Fruit fly (Drosophila melanogaster): ENCODE measurements around the gene CG10555.

Gene CG10555

DNA sequence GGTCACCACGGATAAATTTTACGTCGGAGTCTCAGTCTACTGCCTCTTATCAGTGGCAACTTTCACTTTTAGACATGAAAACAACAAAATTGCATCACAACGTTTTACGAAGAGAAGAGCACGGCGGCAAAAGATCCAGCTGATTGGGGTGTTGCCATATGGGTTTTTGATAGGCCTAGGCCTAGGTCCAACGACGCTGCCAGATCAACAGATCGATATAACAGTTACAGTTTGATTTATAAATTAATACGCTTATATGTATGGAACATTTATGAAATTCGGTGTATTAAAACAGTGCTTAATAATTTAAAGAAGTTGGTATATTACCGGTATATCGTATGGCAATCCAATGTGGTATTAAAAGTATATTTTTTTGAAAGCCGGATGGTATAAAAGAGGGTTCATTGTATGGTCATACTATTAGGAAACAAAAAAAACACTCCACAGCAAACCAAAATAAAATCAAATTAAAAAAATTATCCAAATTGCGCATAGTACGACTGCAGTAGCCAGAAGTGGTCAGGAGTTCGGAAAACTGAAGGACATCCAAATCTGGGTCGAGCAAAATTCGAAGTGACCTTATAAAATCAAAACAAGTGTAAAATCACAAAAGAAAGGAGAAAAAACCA, 38.0 kb downstream of the CG10555 start, which contains the start of gene CG1440 (continued):
- TF ChIP-seq Rx (GFP tag; IDR thresholded peaks at IDR 0.05) = no peak
- no peak for TF ChIP-seq CG8765 (GFP tag; IDR thresholded peaks at IDR 0.05)
- no peak for TF ChIP-seq kay (GFP tag; optimal IDR thresholded peaks at IDR 0.05)
- TF ChIP-seq Ets97D (GFP tag; optimal IDR thresholded peaks at IDR 0.05) = peak; percentile 84
- TF ChIP-seq ssp (GFP tag; IDR thresholded peaks at IDR 0.05) = no peak
- peak; percentile 40 for TF ChIP-seq Dip3 (GFP tag; optimal IDR thresholded peaks at IDR 0.05)
- peak; percentile 75 for TF ChIP-seq gfzf (GFP tag; optimal IDR thresholded peaks at IDR 0.05)
- no peak for TF ChIP-seq inv (GFP tag; IDR thresholded peaks at IDR 0.05; ENCODE audit: partially characterized antibody)
- TF ChIP-seq Dp (GFP tag; optimal IDR thresholded peaks at IDR 0.05) = peak; percentile 62
- TF ChIP-seq h (optimal IDR thresholded peaks at IDR 0.05) = no peak
- no peak for TF ChIP-seq ro (GFP tag; IDR thresholded peaks at IDR 0.05)
- TF ChIP-seq CG15601 (tag; optimal IDR thresholded peaks at IDR 0.05) = peak; percentile 29
- TF ChIP-seq amos (GFP tag; IDR thresholded peaks at IDR 0.05; ENCODE audit: partially characterized antibody) = no peak; the same call in 1 of the 2 replicates
- peak; percentile 29 for TF ChIP-seq CG7928 (GFP tag; optimal IDR thresholded peaks at IDR 0.05)
- TF ChIP-seq seq (GFP tag; IDR thresholded peaks at IDR 0.05) = no peak
- no peak for TF ChIP-seq corto (GFP tag; optimal IDR thresholded peaks at IDR 0.05)
- peak; percentile 30 for TF ChIP-seq bab2 (GFP tag; optimal IDR thresholded peaks at IDR 0.05)
- peak; percentile 43; the same call in 2 of the 3 replicates for TF ChIP-seq CG17361 (GFP tag; IDR thresholded peaks at IDR 0.05)
- peak; percentile 59 for TF ChIP-seq phol (tag; optimal IDR thresholded peaks at IDR 0.05)
- TF ChIP-seq Six4 (GFP tag; optimal IDR thresholded peaks at IDR 0.05) = no peak
- TF ChIP-seq CG2116 (GFP tag; optimal IDR thresholded peaks at IDR 0.05) = peak; percentile 44
- peak; percentile 20 for TF ChIP-seq CG4617 (GFP tag; optimal IDR thresholded peaks at IDR 0.05; ENCODE audit: borderline replicate concordance)
- TF ChIP-seq Hr3 (GFP tag; optimal IDR thresholded peaks at IDR 0.05) = peak; percentile 25
- TF ChIP-seq Fer1 (GFP tag; optimal IDR thresholded peaks at IDR 0.05) = peak; percentile 20
- peak; percentile 43 for TF ChIP-seq nmo (GFP tag; optimal IDR thresholded peaks at IDR 0.05)
- TF ChIP-seq CG31365 (tag; optimal IDR thresholded peaks at IDR 0.05) = no peak
- peak; percentile 60 for TF ChIP-seq Lhr (GFP tag; optimal IDR thresholded peaks at IDR 0.05)
- peak; percentile 44; the same call in 2 of the 3 replicates for TF ChIP-seq row (GFP tag; IDR thresholded peaks at IDR 0.05)
- TF ChIP-seq unc-4 (GFP tag; IDR thresholded peaks at IDR 0.05; ENCODE audit: partially characterized antibody) = peak; percentile 39; the same call in 1 of the 2 replicates
- TF ChIP-seq caup (GFP tag; optimal IDR thresholded peaks at IDR 0.05; ENCODE audit: severe bottlenecking) = peak; percentile 8
- peak; percentile 88 for TF ChIP-seq CG9797 (GFP tag; optimal IDR thresholded peaks at IDR 0.05)
- no peak for TF ChIP-seq wdn (GFP tag; IDR thresholded peaks at IDR 0.05)
- peak; percentile 31 for TF ChIP-seq Ets65A (GFP tag)
- TF ChIP-seq PHDP (tag; optimal IDR thresholded peaks at IDR 0.05) = peak; percentile 48

DNA sequence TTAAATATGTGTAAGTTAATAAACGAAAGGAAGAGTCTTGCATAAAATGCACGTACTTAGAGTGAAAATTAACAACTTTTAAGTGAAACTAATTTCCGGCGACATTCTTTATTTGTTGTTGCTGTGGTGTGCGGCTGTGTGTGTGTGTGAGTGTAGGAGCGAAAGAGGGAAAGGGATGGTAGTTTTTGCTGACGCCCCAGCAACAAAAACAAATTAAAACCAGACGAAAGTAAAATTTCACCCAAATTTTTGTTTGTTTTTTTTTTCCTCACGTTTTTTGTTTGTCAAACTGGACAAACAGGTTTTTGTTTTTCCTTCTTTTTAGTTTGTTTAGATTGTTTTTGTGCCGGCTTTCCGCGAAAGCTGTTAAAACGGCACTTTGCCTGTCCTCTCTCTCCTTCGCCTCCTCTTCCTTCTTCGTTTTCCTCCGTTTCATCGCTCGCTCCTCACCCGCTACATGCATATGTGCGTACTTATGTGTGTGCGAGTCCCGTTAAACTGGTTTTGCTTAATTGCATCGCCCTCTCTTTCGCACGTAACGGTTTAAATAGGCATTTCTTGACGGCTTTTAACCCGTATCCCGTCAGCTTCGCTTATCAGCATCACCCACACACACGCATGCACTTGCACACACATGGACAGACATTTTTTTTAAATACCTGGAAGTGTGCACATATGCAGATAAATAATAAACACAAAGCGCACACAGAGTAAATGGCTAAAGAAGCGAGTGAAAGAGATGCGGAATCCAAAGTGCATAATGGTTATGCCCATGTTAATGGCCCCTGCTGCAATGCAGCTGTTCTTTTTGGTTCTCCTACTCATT, 38.8 kb downstream of the CG10555 start, which contains the start of gene Miga:
Gene Miga, minus strand, starts transcription at position 536 of the 826 bp plus-strand sequence.
- TF ChIP-seq rib (GFP tag; IDR thresholded peaks at IDR 0.05) = peak; percentile 42; the same call in 1 of the 2 replicates
- peak; percentile 62 for TF ChIP-seq nom (GFP tag; optimal IDR thresholded peaks at IDR 0.05)
- TF ChIP-seq crp (GFP tag; optimal IDR thresholded peaks at IDR 0.05) = no peak
- TF ChIP-seq HmgD (GFP tag; optimal IDR thresholded peaks at IDR 0.05) = no peak
- peak; percentile 32; the same call in 1 of the 3 replicates for TF ChIP-seq Opbp (GFP tag; IDR thresholded peaks at IDR 0.05; ENCODE audit: partially characterized antibody)
- peak; percentile 58 for TF ChIP-seq Med (GFP tag)
- peak; percentile 85; the same call in 1 of the 4 replicates for TF ChIP-seq chinmo (GFP tag; IDR thresholded peaks at IDR 0.05; ENCODE audit: partially characterized antibody)
- no peak for TF ChIP-seq dmrt99B (tag; optimal IDR thresholded peaks at IDR 0.05)
- TF ChIP-seq CG14710 (tag; optimal IDR thresholded peaks at IDR 0.05) = peak; percentile 7
- TF ChIP-seq CG17186 (GFP tag; optimal IDR thresholded peaks at IDR 0.05) = no peak
- TF ChIP-seq twi (tag; optimal IDR thresholded peaks at IDR 0.05) = peak; percentile 83
- no peak for TF ChIP-seq hkb (optimal IDR thresholded peaks at IDR 0.05)
- no peak for TF ChIP-seq hkb (GFP tag; IDR thresholded peaks at IDR 0.05)
- TF ChIP-seq vfl (GFP tag; optimal IDR thresholded peaks at IDR 0.05) = no peak
- no peak for TF ChIP-seq CG1792 (GFP tag; optimal IDR thresholded peaks at IDR 0.05)
